Worm (Caenorhabditis elegans) whole organism, L4/young adult: ENCODE results near the gene msp-79.
A peak's percentile ranks its signal among the peaks of the same experiment; 100 is the strongest.

Source experiments
- W03F9.2 ChIP-seq: fragments of 150-350 bp; optimal IDR thresholded peaks from 2 replicates; lab custom pipeline; 2014; ENCODE audit warnings: missing biosample characterization, missing genetic modification characterization
- dao-5 ChIP-seq: sonication (generic microtip); optimal IDR thresholded peaks from 2 replicates; lab custom pipeline; 2016; ENCODE audit warnings: missing genotype, missing genetic modification characterization, moderate library complexity, missing compliant biosample characterization
- him-1 ChIP-seq: sonication (generic microtip); optimal IDR thresholded peaks from 2 replicates; lab custom pipeline; 2016; ENCODE audit warnings: missing genotype, missing genetic modification reagents, missing genetic modification characterization, missing compliant biosample characterization

Gene msp-79

DNA sequence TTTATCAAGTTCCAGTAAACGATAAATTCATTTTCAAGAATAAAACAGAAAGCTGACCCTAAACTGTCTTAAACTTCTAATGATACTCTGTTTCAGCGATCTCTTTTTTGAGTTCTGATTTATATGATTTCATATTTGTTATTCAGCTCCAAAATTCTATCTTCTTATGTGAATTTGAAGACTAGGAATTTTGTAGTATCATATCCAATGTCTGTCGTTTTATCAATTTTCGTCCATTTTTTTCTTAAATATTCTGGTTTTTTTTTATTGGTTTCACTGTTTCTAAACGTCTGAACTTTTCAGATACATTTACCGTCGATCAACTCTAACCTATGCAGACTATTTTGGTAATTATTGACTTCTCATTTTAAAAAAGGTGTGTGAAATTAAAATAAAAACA lies 42.0 kb downstream of the msp-79 start, which contains the start of the genes nhr-138 and C28D4.18:
TSS of gene nhr-138 (plus strand) at position 304 of the 400 bp plus-strand sequence.
TSS of gene C28D4.18 (plus strand) at position 333 of the 400 bp plus-strand sequence.
- no peak for TF ChIP-seq dao-5 (tag; lab: Kevin White, UChicago)
- no peak for TF ChIP-seq him-1 (tag; lab: Kevin White, UChicago)
- TF ChIP-seq W03F9.2 (tag; lab: Kevin White, UChicago), result no peak

DNA sequence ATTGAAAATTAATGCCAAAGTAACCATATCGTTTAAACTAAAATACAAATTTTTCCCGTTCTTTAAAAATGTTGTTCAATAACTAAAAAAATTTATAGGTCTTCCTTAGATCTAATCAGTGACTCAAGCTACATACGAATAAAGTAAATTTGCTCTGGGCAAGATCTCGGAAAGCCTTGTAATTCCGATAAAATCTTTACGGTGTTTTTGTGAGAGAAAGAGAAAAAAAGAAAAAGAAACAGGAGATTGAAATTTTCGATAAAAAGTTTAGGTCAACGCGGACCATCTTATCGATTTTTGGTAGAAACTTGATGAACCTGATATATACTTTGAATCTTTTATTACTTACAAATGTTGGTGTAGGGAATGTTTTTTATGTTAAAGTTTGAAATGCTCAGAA lies 43.8 kb downstream of the msp-79 start:
- no peak for TF ChIP-seq him-1 (tag; lab: Kevin White, UChicago)
- no peak for TF ChIP-seq dao-5 (tag; lab: Kevin White, UChicago)

DNA sequence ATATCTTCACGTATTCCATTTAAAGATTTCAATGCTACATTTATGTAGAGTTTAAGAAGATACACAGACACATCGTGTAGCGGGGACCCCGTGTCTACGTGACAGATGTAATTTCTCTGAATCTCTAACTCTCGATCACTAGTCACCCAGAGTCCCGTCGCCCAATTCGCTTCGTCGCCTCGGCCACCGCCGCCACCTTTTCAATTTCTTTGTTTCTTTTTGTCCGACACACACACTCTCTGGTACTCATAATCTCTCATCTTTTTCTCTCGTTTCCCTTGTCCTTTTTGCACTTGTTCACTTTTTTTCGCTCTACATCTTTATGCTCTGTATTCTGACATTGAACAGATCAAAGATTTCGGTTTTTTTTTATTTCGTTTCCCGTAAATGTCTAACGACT lies 48.6 kb downstream of the msp-79 start:
- no peak for TF ChIP-seq dao-5 (tag; lab: Kevin White, UChicago)
- no peak for TF ChIP-seq him-1 (tag; lab: Kevin White, UChicago)
- peak; percentile 25 for TF ChIP-seq W03F9.2 (tag; lab: Kevin White, UChicago)

DNA sequence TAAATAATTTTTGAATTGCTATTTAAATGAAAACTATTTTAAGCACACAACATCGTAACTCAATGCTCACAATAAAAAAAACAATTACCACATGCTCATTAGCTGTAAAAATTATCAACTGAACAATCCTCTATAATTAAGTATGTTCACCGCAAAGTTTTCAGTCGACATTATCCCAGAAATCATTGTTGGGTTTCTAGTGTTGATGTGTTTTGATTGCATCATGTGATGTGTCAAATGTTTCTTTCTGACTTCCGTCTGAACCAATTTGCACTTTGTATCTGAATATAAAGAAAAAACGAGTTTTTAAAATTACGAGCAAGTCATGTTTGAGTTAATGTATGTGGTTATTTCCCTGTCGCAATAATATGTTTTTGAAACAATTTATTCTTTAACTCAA lies 49.1 kb downstream of the msp-79 start:
- no peak for TF ChIP-seq dao-5 (tag; lab: Kevin White, UChicago)
- TF ChIP-seq him-1 (tag; lab: Kevin White, UChicago), result no peak
- TF ChIP-seq W03F9.2 (tag; lab: Kevin White, UChicago), result no peak
